Fruit fly (Drosophila melanogaster): ENCODE results near the gene CG5984.

Gene CG5984

dm6 chr3R:27288202-27289135 is 40.7 kb upstream of the CG5984 start, which contains the start of the genes bigmax and Hmu (continued):
- 0 out of 2 replicates have a peak, but pooled peaks have one; percentile 21 for TF ChIP-seq sens-2 (GFP tag; IDR thresholded peaks at IDR 0.05)
- peak; percentile 64 for TF ChIP-seq CG12236 (GFP tag; optimal IDR thresholded peaks at IDR 0.05)
- TF ChIP-seq prd (optimal IDR thresholded peaks at IDR 0.05) = no peak
- TF ChIP-seq prd (GFP tag; IDR thresholded peaks at IDR 0.05) = peak; percentile 84
- peak; percentile 88; the same call in 1 of the 2 replicates for TF ChIP-seq MBD-R2 (GFP tag; IDR thresholded peaks at IDR 0.05)
- TF ChIP-seq Vsx1 (GFP tag; optimal IDR thresholded peaks at IDR 0.05) = peak; percentile 7
- TF ChIP-seq CG5953 (GFP tag; IDR thresholded peaks at IDR 0.05) = no peak; the same call in 1 of the 2 replicates
- TF ChIP-seq CG18764 (GFP tag; optimal IDR thresholded peaks at IDR 0.05) = peak; percentile 77
- no peak for TF ChIP-seq pan (optimal IDR thresholded peaks at IDR 0.05)
- peak in 1 of 2 experiments; percentile 90 for TF ChIP-seq pan (GFP tag; optimal IDR thresholded peaks at IDR 0.05 in 1 of 2, IDR thresholded peaks at IDR 0.05 in 1 of 2)
- TF ChIP-seq Sox100B (GFP tag; optimal IDR thresholded peaks at IDR 0.05) = no peak
- TF ChIP-seq CG3281 (GFP tag; optimal IDR thresholded peaks at IDR 0.05) = peak; percentile 71
- TF ChIP-seq psq (GFP tag; optimal IDR thresholded peaks at IDR 0.05) = peak; percentile 43
- TF ChIP-seq CG7839 (tag; optimal IDR thresholded peaks at IDR 0.05) = peak; percentile 84
- TF ChIP-seq CG15514 (GFP tag; optimal IDR thresholded peaks at IDR 0.05) = peak; percentile 87
- TF ChIP-seq CG14667 (GFP tag; IDR thresholded peaks at IDR 0.05) = peak; percentile 62; the same call in 1 of the 2 replicates
- peak; percentile 74; the same call in 2 of the 3 replicates for TF ChIP-seq Optix (GFP tag; IDR thresholded peaks at IDR 0.05)
- TF ChIP-seq CG3163 (GFP tag; optimal IDR thresholded peaks at IDR 0.05) = peak; percentile 76
- peak; percentile 95 for TF ChIP-seq CG9797 (GFP tag; optimal IDR thresholded peaks at IDR 0.05)
- TF ChIP-seq sc (optimal IDR thresholded peaks at IDR 0.05) = no peak
- TF ChIP-seq sc (GFP tag; optimal IDR thresholded peaks at IDR 0.05) = peak; percentile 3
- TF ChIP-seq CG10366 (GFP tag; IDR thresholded peaks at IDR 0.05) = peak; percentile 83
- TF ChIP-seq Med (GFP tag) = peak; percentile 99
- TF ChIP-seq CG2199 (GFP tag; IDR thresholded peaks at IDR 0.05) = no peak
- peak; percentile 76 for TF ChIP-seq nerfin-2 (GFP tag; IDR thresholded peaks at IDR 0.05; ENCODE audit: partially characterized antibody)
- TF ChIP-seq CG18476 (GFP tag; optimal IDR thresholded peaks at IDR 0.05) = peak; percentile 84
- TF ChIP-seq Camta (GFP tag; optimal IDR thresholded peaks at IDR 0.05) = peak; percentile 80
- peak; percentile 77 for TF ChIP-seq GATAe (GFP tag; conservative IDR thresholded peaks at IDR 0.05)
- peak; percentile 1 for TF ChIP-seq pfk (GFP tag; optimal IDR thresholded peaks at IDR 0.05)
- TF ChIP-seq CG14710 (tag; optimal IDR thresholded peaks at IDR 0.05) = peak; percentile 88
- TF ChIP-seq CG2202 (tag; optimal IDR thresholded peaks at IDR 0.05) = peak; percentile 63
- TF ChIP-seq CG10431 (GFP tag; optimal IDR thresholded peaks at IDR 0.05) = no peak
- peak; percentile 79 for TF ChIP-seq CG9215 (GFP tag; IDR thresholded peaks at IDR 0.05)
- no peak for TF ChIP-seq CG6654 (GFP tag; optimal IDR thresholded peaks at IDR 0.05)
- no peak for TF ChIP-seq fd102C (GFP tag; optimal IDR thresholded peaks at IDR 0.05)
- TF ChIP-seq Usf (GFP tag; optimal IDR thresholded peaks at IDR 0.05) = peak; percentile 73
- TF ChIP-seq lilli (GFP tag; optimal IDR thresholded peaks at IDR 0.05) = peak; percentile 94
- peak; percentile 69 for TF ChIP-seq CG3838 (GFP tag; optimal IDR thresholded peaks at IDR 0.05)
- peak; percentile 54 for TF ChIP-seq Deaf1 (tag; optimal IDR thresholded peaks at IDR 0.05)
- peak; percentile 94 for TF ChIP-seq nmo (GFP tag; optimal IDR thresholded peaks at IDR 0.05)
- TF ChIP-seq CG13287 (GFP tag; IDR thresholded peaks at IDR 0.05; ENCODE audit: partially characterized antibody) = peak; percentile 98
- peak; percentile 87 to 89 for TF ChIP-seq chif (GFP tag; optimal IDR thresholded peaks at IDR 0.05)
- TF ChIP-seq CG9876 (GFP tag; optimal IDR thresholded peaks at IDR 0.05) = peak; percentile 93
- peak; percentile 86 for TF ChIP-seq CG12155 (GFP tag; optimal IDR thresholded peaks at IDR 0.05)
- peak; percentile 31 for TF ChIP-seq CG11398 (GFP tag; optimal IDR thresholded peaks at IDR 0.05)
- TF ChIP-seq CG17328 (GFP tag; IDR thresholded peaks at IDR 0.05) = peak; percentile 82
- TF ChIP-seq Elba2 (GFP tag; optimal IDR thresholded peaks at IDR 0.05) = no peak
- TF ChIP-seq Pdp1 (GFP tag; optimal IDR thresholded peaks at IDR 0.05) = peak; percentile 82 to 85
- peak; percentile 91 for TF ChIP-seq trem (tag; optimal IDR thresholded peaks at IDR 0.05)
